Worm (Caenorhabditis elegans): ENCODE data around the gene ceh-22.
A peak's percentile ranks its signal among the peaks of the same experiment; 100 is the strongest.

Gene ceh-22

DNA sequence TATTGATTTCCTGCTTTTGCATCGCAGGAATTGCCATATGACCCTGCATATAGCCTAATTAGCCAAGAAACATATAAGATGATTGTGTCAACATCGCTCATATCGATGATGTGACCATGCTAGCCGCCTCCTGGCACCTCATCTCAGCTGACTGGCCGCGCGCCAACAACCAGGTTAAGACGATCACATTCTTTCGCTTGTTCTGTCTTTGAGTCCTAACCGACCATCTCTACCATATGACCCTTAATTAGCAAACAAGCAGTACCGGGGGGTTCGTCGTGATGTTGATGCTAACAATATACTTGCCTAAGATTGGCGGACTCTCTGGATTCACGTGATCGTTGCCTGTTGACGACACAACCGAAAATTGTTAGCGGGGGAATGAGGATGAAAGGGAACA lies 50.9 kb downstream of the ceh-22 start (continued):
- TF ChIP-seq unc-130 (GFP tag; optimal IDR thresholded peaks at IDR 0.05) (no peak), zfp-2 (tag; optimal IDR thresholded peaks at IDR 0.05) (no peak), ztf-7 (tag; optimal IDR thresholded peaks at IDR 0.05) (no peak), nhr-28 (tag; optimal IDR thresholded peaks at IDR 0.05) (peak; percentile 23), nhr-25 (tag; optimal IDR thresholded peaks at IDR 0.05; ENCODE audit: borderline replicate concordance, insufficient read depth) (no peak), spr-1 (tag; optimal IDR thresholded peaks at IDR 0.05) (no peak), sdz-12 (GFP tag; optimal IDR thresholded peaks at IDR 0.05) (no peak), set-16 (GFP tag; IDR thresholded peaks at IDR 0.05) (0 out of 2 replicates have a peak, but pooled peaks have one; percentile 12), mep-1 (tag; optimal IDR thresholded peaks at IDR 0.05) (no peak), rbr-2 (tag; optimal IDR thresholded peaks at IDR 0.05) (no peak), D1046.2 (GFP tag; IDR thresholded peaks at IDR 0.05) (no peak), F44E2.7 (GFP tag; IDR thresholded peaks at IDR 0.05) (no peak), lim-7 (GFP tag; IDR thresholded peaks at IDR 0.05) (no peak), hlh-30 (tag; optimal IDR thresholded peaks at IDR 0.05; ENCODE audit: insufficient read depth) (peak; percentile 93), dpl-1 (GFP tag; optimal IDR thresholded peaks at IDR 0.05) (no peak), pha-4 (GFP tag; IDR thresholded peaks at IDR 0.05) (no peak), pha-4 (tag; optimal IDR thresholded peaks at IDR 0.05) (peak; percentile 21), arid-1 (GFP tag; conservative IDR thresholded peaks at IDR 0.05) (no peak), daf-8 (GFP tag; IDR thresholded peaks at IDR 0.05) (no peak), aha-1 (tag) (no peak), unc-62 (GFP tag; optimal IDR thresholded peaks at IDR 0.05 in 1 of 2) (no peak), unc-62 (tag; optimal IDR thresholded peaks at IDR 0.05) (no peak), hmg-1.1 (GFP tag; IDR thresholded peaks at IDR 0.05) (no peak), madf-5 (GFP tag; IDR thresholded peaks at IDR 0.05) (no peak), ZK337.2 (GFP tag; IDR thresholded peaks at IDR 0.05) (no peak), daf-19 (GFP tag; conservative IDR thresholded peaks at IDR 0.05) (no peak), daf-16 (GFP tag; optimal IDR thresholded peaks at IDR 0.05) (no peak), daf-16 (tag; optimal IDR thresholded peaks at IDR 0.05) (peak; percentile 9), dmd-9 (GFP tag; IDR thresholded peaks at IDR 0.05) (no peak), snpc-4 (tag; optimal IDR thresholded peaks at IDR 0.05) (no peak), daf-12 (tag; optimal IDR thresholded peaks at IDR 0.05) (no peak), fkh-10 (GFP tag; optimal IDR thresholded peaks at IDR 0.05) (no peak), dmd-8 (GFP tag; IDR thresholded peaks at IDR 0.05) (no peak)

DNA sequence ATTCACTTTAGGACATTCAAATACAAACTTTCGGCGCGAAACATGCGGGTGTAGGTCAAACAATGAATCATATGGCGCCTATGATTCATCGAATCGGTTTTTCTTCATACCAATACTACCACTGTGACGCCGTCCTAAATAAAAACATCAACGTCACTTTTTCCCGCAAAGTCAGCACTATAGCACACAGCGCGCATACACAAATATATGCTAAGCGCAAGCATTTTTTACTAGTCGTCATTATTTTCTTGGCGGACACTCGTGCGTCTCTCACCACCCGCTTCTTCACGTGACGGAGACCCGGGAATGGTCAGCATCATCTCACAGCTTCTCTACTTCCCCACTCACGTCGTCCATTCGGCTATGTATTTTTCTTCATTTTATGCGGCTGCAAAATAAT lies 51.5 kb downstream of the ceh-22 start:
- peak in 1 of 2 experiments; percentile 19 for TF ChIP-seq lsy-2 (tag; optimal IDR thresholded peaks at IDR 0.05)
- TF ChIP-seq Y48G9A.11 (GFP tag; IDR thresholded peaks at IDR 0.05): no peak
- no peak for TF ChIP-seq F37D6.2 (tag; optimal IDR thresholded peaks at IDR 0.05)
- no peak for TF ChIP-seq nhr-11 (tag; optimal IDR thresholded peaks at IDR 0.05)
- TF ChIP-seq hlh-30 (tag; optimal IDR thresholded peaks at IDR 0.05; ENCODE audit: insufficient read depth): peak; percentile 89
- TF ChIP-seq ZK337.2 (GFP tag; IDR thresholded peaks at IDR 0.05): no peak
- TF ChIP-seq T26A8.4 (GFP tag; IDR thresholded peaks at IDR 0.05): no peak
- TF ChIP-seq pha-4 (GFP tag; IDR thresholded peaks at IDR 0.05): no peak
- TF ChIP-seq pha-4 (tag; optimal IDR thresholded peaks at IDR 0.05): peak; percentile 17
- no peak for TF ChIP-seq spr-3 (GFP tag; optimal IDR thresholded peaks at IDR 0.05)
- TF ChIP-seq fos-1 (tag; optimal IDR thresholded peaks at IDR 0.05): no peak
- peak; percentile 89 for TF ChIP-seq aha-1 (tag)
- peak; percentile 30 for TF ChIP-seq nhr-6 (tag; optimal IDR thresholded peaks at IDR 0.05)
- no peak for TF ChIP-seq nhr-111 (GFP tag; optimal IDR thresholded peaks at IDR 0.05)
- TF ChIP-seq rbr-2 (tag; optimal IDR thresholded peaks at IDR 0.05): peak; percentile 0
- TF ChIP-seq snpc-1.2 (GFP tag; IDR thresholded peaks at IDR 0.05): no peak
- no peak for TF ChIP-seq ZK546.5 (tag; optimal IDR thresholded peaks at IDR 0.05)
- TF ChIP-seq mxl-3 (GFP tag; optimal IDR thresholded peaks at IDR 0.05): no peak
- TF ChIP-seq lin-13 (GFP tag; optimal IDR thresholded peaks at IDR 0.05): no peak
- TF ChIP-seq dve-1 (tag; optimal IDR thresholded peaks at IDR 0.05; ENCODE audit: insufficient read depth): peak; percentile 61
- no peak for TF ChIP-seq lin-39 (tag; optimal IDR thresholded peaks at IDR 0.05)
- peak; percentile 4 for TF ChIP-seq mep-1 (tag; optimal IDR thresholded peaks at IDR 0.05)
- TF ChIP-seq set-16 (GFP tag; IDR thresholded peaks at IDR 0.05): no peak
- no peak for TF ChIP-seq ceh-28 (tag; optimal IDR thresholded peaks at IDR 0.05)
- TF ChIP-seq mdl-1 (tag; optimal IDR thresholded peaks at IDR 0.05): peak in 1 of 2 experiments; percentile 68
- no peak for TF ChIP-seq nhr-237 (tag; optimal IDR thresholded peaks at IDR 0.05)
- no peak for TF ChIP-seq unc-39 (tag; optimal IDR thresholded peaks at IDR 0.05)
- TF ChIP-seq lir-3 (tag; optimal IDR thresholded peaks at IDR 0.05): no peak
